Fruit fly (Drosophila melanogaster) whole organism, pupa: Measurements from ENCODE around the gene CG17361.

Source experiments
- CG10348 ChIP-seq: fragments of 200-800 bp; sonication (Bioruptor generic); IDR thresholded peaks from 2 replicates; pipeline ENCODE4 v1.3.6; 2022; ENCODE audit warnings: missing biosample characterization, missing genetic modification characterization
- CG12605 ChIP-seq: fragments of 200-800 bp; sonication (Bioruptor generic); IDR thresholded peaks from 2 replicates; pipeline ENCODE4 v1.3.6; 2022; ENCODE audit warnings: missing biosample characterization, missing genetic modification characterization
- CG13204 ChIP-seq: fragments of 200-800 bp; sonication (Bioruptor generic); optimal IDR thresholded peaks from 2 replicates; lab custom pipeline; 2018; ENCODE audit warnings: missing biosample characterization, mild to moderate bottlenecking, missing genetic modification characterization, moderate library complexity
- CG14655 ChIP-seq: fragments of 200-800 bp; sonication (Bioruptor generic); optimal IDR thresholded peaks from 3 replicates; lab custom pipeline; 2017; ENCODE audit warnings: mild to moderate bottlenecking, missing biosample characterization, missing genetic modification reagents, missing genetic modification characterization
- CG15710 ChIP-seq: fragments of 200-800 bp; sonication (Bioruptor generic); optimal IDR thresholded peaks from 2 replicates; lab custom pipeline; 2018; ENCODE audit warnings: missing biosample characterization, mild to moderate bottlenecking, missing genetic modification characterization, moderate library complexity
- CG17806 ChIP-seq: fragments of 200-800 bp; sonication (Bioruptor generic); optimal IDR thresholded peaks from 2 replicates; lab custom pipeline; 2018; ENCODE audit warnings: missing biosample characterization, mild to moderate bottlenecking, missing genetic modification characterization, moderate library complexity
- CG32121 ChIP-seq: fragments of 200-800 bp; sonication (Bioruptor generic); IDR thresholded peaks from 2 replicates; pipeline ENCODE4 v1.3.6; 2022; ENCODE audit warnings: missing biosample characterization, missing genetic modification characterization
- CG34367 ChIP-seq: fragments of 200-800 bp; sonication (Bioruptor generic); optimal IDR thresholded peaks from 2 replicates; lab custom pipeline; 2018; ENCODE audit warnings: missing biosample characterization, mild to moderate bottlenecking, missing genetic modification characterization
- CG4496 ChIP-seq: fragments of 200-800 bp; sonication (Bioruptor generic); IDR thresholded peaks from 3 replicates; pipeline ENCODE4 v1.3.6; 2022; ENCODE audit warnings: missing biosample characterization, missing genetic modification characterization
- CG8159 ChIP-seq: fragments of 200-800 bp; sonication (Bioruptor generic); optimal IDR thresholded peaks from 3 replicates; lab custom pipeline; 2018; ENCODE audit warnings: missing biosample characterization, mild to moderate bottlenecking, missing genetic modification characterization, moderate library complexity
- CG8301 ChIP-seq: fragments of 200-800 bp; sonication (Bioruptor generic); optimal IDR thresholded peaks from 2 replicates; lab custom pipeline; 2018; ENCODE audit warnings: missing biosample characterization, mild to moderate bottlenecking, missing genetic modification characterization
- CG9948 ChIP-seq: fragments of 200-800 bp; sonication (Bioruptor generic); optimal IDR thresholded peaks from 2 replicates; lab custom pipeline; 2018; ENCODE audit warnings: missing biosample characterization, mild to moderate bottlenecking, missing genetic modification characterization, moderate library complexity
- D1 ChIP-seq: fragments of 200-800 bp; sonication (Bioruptor generic); optimal IDR thresholded peaks from 2 replicates; lab custom pipeline; 2018; ENCODE audit warnings: missing biosample characterization, mild to moderate bottlenecking, missing genetic modification characterization, moderate library complexity
- EcR ChIP-seq: fragments of 200-800 bp; sonication (Bioruptor generic); optimal IDR thresholded peaks from 3 replicates; lab custom pipeline; 2019; ENCODE audit warnings: missing biosample characterization, missing genetic modification characterization, mild to moderate bottlenecking, moderate library complexity, missing genetic modification reagents
- Ets98B ChIP-seq: fragments of 200-800 bp; sonication (Bioruptor generic); IDR thresholded peaks from 2 replicates; pipeline ENCODE4 v1.3.6; 2022; ENCODE audit warnings: missing biosample characterization, missing genetic modification characterization
- Pif1A ChIP-seq: fragments of 200-800 bp; sonication (Bioruptor generic); optimal IDR thresholded peaks from 3 replicates; lab custom pipeline; 2016; ENCODE audit warnings: missing biosample characterization, missing genetic modification characterization
- Pif1B ChIP-seq: fragments of 200-800 bp; sonication (Bioruptor generic); optimal IDR thresholded peaks from 3 replicates; lab custom pipeline; 2016; ENCODE audit warnings: missing biosample characterization, missing genetic modification characterization
- Snoo ChIP-seq: fragments of 200-800 bp; sonication (Bioruptor generic); optimal IDR thresholded peaks from 3 replicates; lab custom pipeline; 2017; ENCODE audit warnings: missing biosample characterization, mild to moderate bottlenecking, missing genetic modification characterization, inconsistent platforms
- fd96Ca ChIP-seq: fragments of 200-800 bp; sonication (Bioruptor generic); IDR thresholded peaks from 3 replicates; pipeline ENCODE4 v1.3.6; 2022; ENCODE audit warnings: missing biosample characterization, missing genetic modification characterization
- gl ChIP-seq: fragments of 200-800 bp; sonication (Bioruptor generic); optimal IDR thresholded peaks from 2 replicates; lab custom pipeline; 2018; ENCODE audit warnings: missing biosample characterization, mild to moderate bottlenecking, missing genetic modification characterization
- rn ChIP-seq: fragments of 200-800 bp; sonication (Bioruptor generic); IDR thresholded peaks from 2 replicates; pipeline ENCODE4 v1.3.6; 2022; ENCODE audit warnings: missing biosample characterization, missing genetic modification characterization

Gene CG17361

DNA sequence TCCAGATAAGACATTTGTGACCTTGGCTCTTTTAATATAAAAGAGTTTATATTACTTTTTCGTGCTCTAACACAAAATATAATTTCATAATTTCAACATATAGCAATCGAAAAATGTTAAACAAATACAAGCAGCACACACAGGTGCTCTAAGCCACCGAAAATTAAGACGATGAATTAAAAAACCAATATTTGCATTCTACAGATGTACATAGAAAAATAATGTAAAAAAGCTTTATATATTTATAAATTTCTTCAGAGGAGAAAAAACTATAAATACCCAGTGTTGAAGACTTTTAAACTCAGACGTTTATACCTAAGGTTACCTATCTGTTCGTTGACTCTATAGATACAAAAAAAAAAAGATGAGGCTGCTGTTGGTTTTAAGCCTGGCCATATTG lies 9.4 kb upstream of the CG17361 start, which contains the start of gene CG9040:
Gene CG9040 (plus strand): TSS at position 301 of the 400 bp plus-strand sequence.
- TF ChIP-seq Snoo (tag; lab: Kevin White, UChicago): no peak
- TF ChIP-seq D1: no peak

DNA sequence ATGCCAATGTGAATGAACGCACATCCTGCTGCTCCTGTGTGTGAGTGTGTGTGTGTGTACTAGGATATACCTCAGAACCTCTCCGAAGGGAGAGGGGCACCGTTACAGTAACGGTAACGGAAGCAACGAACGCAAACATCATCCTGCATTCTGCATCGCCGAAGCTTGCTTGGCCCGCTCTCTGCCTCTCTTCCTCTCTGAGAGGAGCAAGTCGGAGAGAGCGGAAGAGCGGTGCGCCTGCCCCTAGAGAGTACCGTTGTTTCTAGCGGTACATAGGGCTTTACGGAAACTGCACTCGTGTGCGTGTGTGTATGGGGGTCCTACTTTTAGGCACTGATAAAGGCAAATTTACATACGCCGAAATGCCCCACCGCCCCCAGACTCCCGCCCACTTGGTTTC lies 5.7 kb upstream of the CG17361 start:
- TF ChIP-seq gl: no peak
- no peak for TF ChIP-seq D1
- no peak for TF ChIP-seq CG8301 (tag; lab: Kevin White, UChicago)
- TF ChIP-seq CG13204: peak; percentile 20
- TF ChIP-seq, all 21 proteins: peak for 1

DNA sequence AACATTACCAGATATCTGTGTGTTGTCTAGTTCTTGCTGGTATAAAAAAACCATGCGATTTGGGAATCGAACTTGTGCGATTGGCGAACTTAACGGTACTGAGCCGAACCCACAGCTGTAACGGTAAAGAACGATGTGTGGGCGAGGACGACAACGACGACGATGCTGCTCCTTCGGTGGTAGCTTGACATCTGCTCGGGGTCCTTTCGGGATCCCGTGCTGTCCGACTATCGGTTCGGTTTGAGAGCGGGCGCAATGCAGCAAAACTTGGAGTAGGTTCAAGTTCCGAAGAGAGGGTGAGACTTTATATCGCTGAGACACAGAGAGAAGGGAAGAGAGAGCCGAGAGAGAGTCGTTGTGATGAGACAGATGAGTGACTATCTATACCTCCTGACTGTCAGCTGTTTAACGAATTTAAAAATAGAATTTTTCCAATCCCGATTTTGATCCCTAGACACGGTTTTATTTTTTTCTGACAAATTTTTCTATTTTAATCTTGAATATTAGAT lies 3.7 kb upstream of the CG17361 start, which contains the start of gene CG17364:
Gene CG17364 (minus strand): TSS at position 168 of the 509 bp plus-strand sequence.
- no peak for TF ChIP-seq fd96Ca (GFP tag; lab: Robert Waterston, UW)
- no peak for TF ChIP-seq CG8301 (tag; lab: Kevin White, UChicago)
- TF ChIP-seq Pif1B (GFP tag; lab: Kevin White, UChicago): no peak
- no peak for TF ChIP-seq CG9948 (tag; lab: Kevin White, UChicago)
- TF ChIP-seq CG15710 (tag; lab: Kevin White, UChicago): no peak
- no peak for TF ChIP-seq CG12605
- TF ChIP-seq Pif1A: no peak
- TF ChIP-seq D1: no peak
- TF ChIP-seq CG14655 (GFP tag; lab: Kevin White, UChicago): no peak
- TF ChIP-seq CG8159 (tag; lab: Kevin White, UChicago): no peak

DNA sequence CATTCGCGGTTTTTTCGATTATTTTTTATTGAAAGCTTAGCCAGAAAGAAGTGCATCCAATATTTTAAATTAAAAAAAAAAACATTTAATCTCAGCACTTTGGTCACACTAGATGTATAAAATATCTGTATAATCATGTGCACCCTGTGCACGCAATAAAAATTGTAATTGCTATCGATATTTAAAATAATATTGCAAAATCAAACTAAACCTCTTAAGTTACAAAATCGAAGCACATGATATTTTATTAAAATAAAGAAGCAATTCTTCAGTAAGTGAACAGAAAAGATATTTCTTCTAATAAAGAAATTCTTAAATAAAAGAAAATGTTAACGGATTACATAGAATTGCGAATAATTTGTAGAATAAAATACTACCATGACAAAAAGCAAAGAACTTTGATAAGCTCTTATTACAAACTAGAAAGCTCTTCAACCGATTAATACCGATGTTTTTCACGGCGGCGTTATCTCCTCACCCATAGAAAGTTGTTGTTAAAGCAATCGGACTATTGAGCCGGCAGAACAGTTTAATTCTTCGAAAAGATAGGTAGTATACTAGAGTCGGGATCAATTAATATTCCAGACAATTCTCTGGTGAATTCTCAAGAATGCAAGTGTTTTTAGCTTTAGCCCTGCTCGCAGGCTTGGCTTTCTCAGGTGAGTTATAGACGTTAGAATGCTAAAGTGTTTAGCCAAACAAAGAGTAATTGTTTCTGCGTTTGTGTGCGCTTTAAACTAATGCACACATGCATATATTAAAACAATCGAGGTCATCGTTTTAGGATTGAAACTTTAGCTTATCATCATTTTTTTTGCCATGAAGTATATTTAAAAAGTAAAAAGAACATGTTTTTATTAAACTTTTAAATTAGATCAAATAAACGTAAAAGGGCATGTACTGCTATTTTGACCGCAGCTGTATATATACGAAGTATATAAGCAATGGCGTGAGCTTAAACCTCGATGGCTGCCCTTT lies 3.0 kb upstream of the CG17361 start, which contains the start of gene CtsK1:
Gene CtsK1 (plus strand): TSS at position 490 of the 978 bp plus-strand sequence.
- peak; percentile 46 for TF ChIP-seq CG15710 (tag; lab: Kevin White, UChicago)
- no peak for TF ChIP-seq CG34367
- peak; percentile 15 for TF ChIP-seq EcR (GFP tag; lab: Kevin White, UChicago)
- peak; percentile 45 for TF ChIP-seq CG17806 (tag; lab: Kevin White, UChicago)
- no peak for TF ChIP-seq CG13204
- no peak for TF ChIP-seq fd96Ca (GFP tag; lab: Robert Waterston, UW)
- TF ChIP-seq Ets98B (GFP tag; lab: Robert Waterston, UW): peak; percentile 85
- peak; percentile 93 for TF ChIP-seq CG4496 (GFP tag; lab: Robert Waterston, UW)
- peak; percentile 47 for TF ChIP-seq CG8301 (tag; lab: Kevin White, UChicago)
- TF ChIP-seq rn (GFP tag; lab: Robert Waterston, UW): peak; percentile 46; the same call in 1 of the 2 replicates
- peak; percentile 58 for TF ChIP-seq CG8159 (tag; lab: Kevin White, UChicago)
- peak; percentile 14 for TF ChIP-seq D1
- TF ChIP-seq CG10348 (GFP tag; lab: Robert Waterston, UW): no peak
- no peak for TF ChIP-seq CG14655 (GFP tag; lab: Kevin White, UChicago)
- TF ChIP-seq CG32121 (GFP tag; lab: Robert Waterston, UW): peak; percentile 64; the same call in 1 of the 2 replicates
- peak; percentile 31 for TF ChIP-seq Snoo (tag; lab: Kevin White, UChicago)
- peak; percentile 50 for TF ChIP-seq CG9948 (tag; lab: Kevin White, UChicago)
- TF ChIP-seq Pif1A: no peak
- no peak for TF ChIP-seq Pif1B (GFP tag; lab: Kevin White, UChicago)
- TF ChIP-seq CG12605: peak; percentile 84
- no peak for TF ChIP-seq gl

DNA sequence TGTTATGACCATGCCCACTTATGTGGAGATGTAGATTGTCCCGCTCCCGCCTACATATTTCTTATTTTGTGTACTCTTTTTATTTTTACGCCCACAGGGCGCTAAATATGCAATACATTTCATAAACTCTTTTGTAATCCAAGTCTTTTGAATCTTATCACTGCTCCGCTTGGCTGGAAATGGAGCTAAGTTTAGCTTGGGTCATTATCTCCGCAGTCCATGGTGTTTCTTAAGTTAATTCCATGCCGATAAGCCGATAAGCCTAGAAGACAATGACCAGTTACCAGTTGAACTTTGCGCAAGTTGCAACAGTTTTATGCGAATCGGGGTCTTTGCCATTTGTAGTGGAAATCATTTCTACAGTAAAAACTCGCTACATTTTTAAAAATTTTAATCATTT lies 554 bp upstream of the CG17361 start:
- TF ChIP-seq D1 (no peak), EcR (GFP tag; lab: Kevin White, UChicago) (peak; percentile 91), CG13204 (no peak)
- TF ChIP-seq, all 21 proteins: peak for 1

DNA sequence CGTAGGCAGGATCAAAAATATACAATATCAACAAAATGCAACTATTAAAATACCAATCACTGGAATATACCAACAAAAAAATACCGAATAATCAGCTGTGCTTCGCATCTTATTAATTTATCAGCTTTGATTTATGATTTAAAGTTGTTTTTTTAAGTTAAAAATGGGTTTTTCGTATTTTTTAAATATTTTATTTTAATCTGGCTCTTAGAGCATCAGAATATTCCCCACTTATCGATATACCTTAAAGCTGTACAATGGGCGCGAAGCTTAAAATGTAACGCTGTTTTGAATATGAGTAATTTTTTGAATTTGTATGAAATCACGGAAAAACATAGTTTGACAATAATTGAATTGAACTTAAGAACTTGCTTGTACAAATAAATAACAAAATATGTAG lies 2.2 kb downstream of the CG17361 start, which contains the start of gene CG17359:
Gene CG17359 (minus strand): TSS at position 48 of the 400 bp plus-strand sequence.
- TF ChIP-seq CG10348 (GFP tag; lab: Robert Waterston, UW) (no peak), Pif1A (no peak), Pif1B (GFP tag; lab: Kevin White, UChicago) (no peak), D1 (no peak), Snoo (tag; lab: Kevin White, UChicago) (no peak), CG13204 (no peak), CG9948 (tag; lab: Kevin White, UChicago) (no peak), CG32121 (GFP tag; lab: Robert Waterston, UW) (no peak), CG17806 (tag; lab: Kevin White, UChicago) (no peak), CG8159 (tag; lab: Kevin White, UChicago) (no peak)
- TF ChIP-seq, all 21 proteins: peak for 0
